Worm (Caenorhabditis elegans): ENCODE data around the gene skp-1.
A peak's percentile ranks its signal among the peaks of the same experiment; 100 is the strongest.

- TF ChIP-seq lsy-2 (tag; optimal IDR thresholded peaks at IDR 0.05) (peak in 1 of 2 experiments; percentile 37), fkh-10 (GFP tag; optimal IDR thresholded peaks at IDR 0.05) (no peak), ZK546.5 (tag; optimal IDR thresholded peaks at IDR 0.05) (no peak), nhr-77 (tag; optimal IDR thresholded peaks at IDR 0.05) (no peak), unc-39 (tag; optimal IDR thresholded peaks at IDR 0.05) (no peak), madf-5 (GFP tag; IDR thresholded peaks at IDR 0.05) (no peak), nhr-11 (tag; optimal IDR thresholded peaks at IDR 0.05) (no peak), nhr-41 (GFP tag; IDR thresholded peaks at IDR 0.05) (no peak), snpc-4 (tag; optimal IDR thresholded peaks at IDR 0.05) (no peak)
Observed at ce11 chrV:11614805-11615497, 30.3 kb upstream of the skp-1 start.

Data from whole organism, L4 larva.